Worm (Caenorhabditis elegans): ENCODE data around the gene asns-2.

Gene asns-2

DNA sequence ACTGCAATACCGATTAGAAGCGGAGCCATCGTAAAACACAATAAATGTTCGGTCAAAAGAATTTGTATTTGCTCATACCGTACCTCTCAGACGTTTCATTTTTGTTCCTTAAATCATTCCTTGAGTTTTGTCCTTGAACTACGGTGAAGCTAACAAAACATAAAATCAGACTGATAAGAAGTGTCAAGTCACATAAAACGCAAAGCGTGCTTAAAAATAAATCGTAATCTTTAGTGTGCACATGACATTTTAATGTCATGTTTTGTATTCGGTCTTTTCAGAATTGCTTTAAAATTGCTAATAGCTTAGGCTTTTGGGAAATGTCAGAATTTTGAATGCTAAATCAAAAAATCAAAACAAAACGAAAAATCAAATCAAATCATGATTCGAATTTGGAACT is 38.1 kb downstream of the asns-2 start:
- peak; percentile 40 for TF ChIP-seq pha-4 (tag; optimal IDR thresholded peaks at IDR 0.05)
- no peak for TF ChIP-seq elt-3 (tag; optimal IDR thresholded peaks at IDR 0.05)
- TF ChIP-seq ceh-82 (tag; optimal IDR thresholded peaks at IDR 0.05) = no peak
- TF ChIP-seq nhr-77 (tag; optimal IDR thresholded peaks at IDR 0.05) = no peak
- no peak for TF ChIP-seq lin-39 (tag; optimal IDR thresholded peaks at IDR 0.05)
- TF ChIP-seq skn-1 (tag; optimal IDR thresholded peaks at IDR 0.05) = peak; percentile 55
- TF ChIP-seq nhr-67 (tag; optimal IDR thresholded peaks at IDR 0.05) = no peak
- TF ChIP-seq pqm-1 (tag; optimal IDR thresholded peaks at IDR 0.05) = peak; percentile 77
- no peak for TF ChIP-seq ceh-16 (tag; optimal IDR thresholded peaks at IDR 0.05)
- TF ChIP-seq unc-39 (tag; optimal IDR thresholded peaks at IDR 0.05) = no peak
- no peak for TF ChIP-seq zag-1 (tag; optimal IDR thresholded peaks at IDR 0.05)
- TF ChIP-seq fkh-10 (GFP tag; optimal IDR thresholded peaks at IDR 0.05) = no peak
- TF ChIP-seq jun-1 (tag; optimal IDR thresholded peaks at IDR 0.05) = peak; percentile 43
- no peak for TF ChIP-seq fos-1 (tag; optimal IDR thresholded peaks at IDR 0.05)
- peak; percentile 89 for TF ChIP-seq elt-2 (tag; optimal IDR thresholded peaks at IDR 0.05)
- no peak for TF ChIP-seq egl-5 (tag; optimal IDR thresholded peaks at IDR 0.05)
- TF ChIP-seq nfya-1 (tag; optimal IDR thresholded peaks at IDR 0.05; ENCODE audit: insufficient read depth) = no peak
- no peak for TF ChIP-seq nhr-11 (tag; optimal IDR thresholded peaks at IDR 0.05)

DNA sequence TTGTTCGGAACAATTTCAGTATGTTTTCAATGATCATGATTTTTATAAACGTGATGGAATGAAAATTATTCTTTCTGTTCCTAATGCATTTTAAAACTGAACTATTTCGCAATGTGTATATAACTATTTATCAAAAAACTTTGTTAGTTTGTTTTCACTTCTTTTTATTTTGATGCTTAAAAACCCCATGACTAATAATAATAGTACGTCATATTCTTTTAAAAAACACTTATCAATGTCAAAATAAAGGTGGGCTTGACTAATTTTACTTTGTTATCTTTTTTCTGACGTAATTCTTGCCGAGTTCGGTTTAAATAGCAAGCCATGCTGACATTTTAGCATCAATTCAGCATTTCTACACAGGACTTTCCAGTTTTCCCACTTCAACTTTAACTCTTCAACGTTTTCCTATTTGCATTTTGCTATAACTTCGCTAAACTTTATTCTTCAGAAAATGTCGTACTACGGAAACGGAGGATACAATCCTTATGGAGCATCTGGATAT is 39.5 kb downstream of the asns-2 start, which contains the start of gene F53A9.1:
Gene F53A9.1 (plus strand): TSS at position 455 of the 505 bp plus-strand sequence.
- TF ChIP-seq nhr-76 (tag; optimal IDR thresholded peaks at IDR 0.05) (no peak), sea-2 (GFP tag; optimal IDR thresholded peaks at IDR 0.05) (no peak), pqm-1 (tag; optimal IDR thresholded peaks at IDR 0.05) (peak; percentile 18), ztf-4 (tag; optimal IDR thresholded peaks at IDR 0.05) (no peak), elt-2 (tag; optimal IDR thresholded peaks at IDR 0.05) (peak; percentile 28), fkh-10 (GFP tag; optimal IDR thresholded peaks at IDR 0.05) (no peak), egl-5 (tag; optimal IDR thresholded peaks at IDR 0.05) (no peak), tbx-2 (tag; optimal IDR thresholded peaks at IDR 0.05) (no peak), pha-4 (tag; optimal IDR thresholded peaks at IDR 0.05) (peak; percentile 1), daf-12 (tag; optimal IDR thresholded peaks at IDR 0.05) (no peak), elt-1 (tag; optimal IDR thresholded peaks at IDR 0.05) (no peak)

DNA sequence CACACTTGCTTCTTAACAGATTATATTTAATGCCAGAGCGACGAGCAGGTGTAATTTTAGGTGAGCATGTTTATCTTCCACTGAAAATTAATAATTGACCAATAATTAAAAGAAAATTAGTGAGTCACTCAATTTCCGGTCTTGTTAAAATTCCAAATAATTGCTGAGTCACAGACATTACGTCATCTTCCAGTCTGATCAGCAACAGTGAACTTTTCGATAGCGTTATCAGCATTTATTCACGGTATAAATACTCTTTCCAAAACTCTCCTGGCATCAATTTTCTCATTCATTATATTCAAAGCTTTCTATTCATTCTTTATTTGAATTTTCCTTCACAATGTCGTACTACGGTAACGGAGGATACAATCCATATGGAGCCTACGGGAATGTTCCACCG is 41.3 kb downstream of the asns-2 start, which contains the start of gene kreg-1:
Gene kreg-1 (plus strand): TSS at position 341 of the 400 bp plus-strand sequence.
- peak; percentile 83 for TF ChIP-seq pqm-1 (tag; optimal IDR thresholded peaks at IDR 0.05)
- TF ChIP-seq elt-2 (tag; optimal IDR thresholded peaks at IDR 0.05) = peak; percentile 56
- TF ChIP-seq mdl-1 (tag; optimal IDR thresholded peaks at IDR 0.05) = no peak
- no peak for TF ChIP-seq ama-1 (optimal IDR thresholded peaks at IDR 0.05)
- no peak for TF ChIP-seq ceh-82 (tag; optimal IDR thresholded peaks at IDR 0.05)

DNA sequence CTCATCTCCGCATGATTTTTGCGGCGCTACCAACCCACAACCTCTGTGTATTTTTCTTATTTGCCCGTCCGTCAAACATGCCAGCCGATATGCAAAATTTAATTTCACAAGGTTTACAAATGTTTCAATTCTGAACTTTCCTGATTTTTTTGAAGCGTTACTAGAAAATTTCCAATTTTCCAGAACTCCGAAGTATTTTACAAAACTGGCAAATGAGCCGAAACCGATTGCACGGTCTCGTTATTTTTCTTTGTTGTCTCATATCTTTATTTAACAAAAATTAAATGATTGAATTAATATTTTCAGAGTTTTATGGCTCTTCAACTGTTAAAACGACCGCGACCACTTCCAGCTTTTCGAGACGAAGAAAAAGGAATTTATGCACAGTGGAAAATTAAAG is 42.7 kb downstream of the asns-2 start, which contains the start of gene F53A9.3:
Gene F53A9.3 (plus strand): TSS at position 301 of the 400 bp plus-strand sequence.
- TF ChIP-seq hmg-11 (tag; optimal IDR thresholded peaks at IDR 0.05) (no peak), nhr-23 (tag; optimal IDR thresholded peaks at IDR 0.05) (no peak), unc-62 (GFP tag; optimal IDR thresholded peaks at IDR 0.05) (no peak), eor-1 (tag; optimal IDR thresholded peaks at IDR 0.05) (no peak), lin-39 (tag; optimal IDR thresholded peaks at IDR 0.05) (no peak), unc-39 (tag; optimal IDR thresholded peaks at IDR 0.05) (no peak), tbx-2 (tag; optimal IDR thresholded peaks at IDR 0.05) (no peak), nhr-25 (tag; optimal IDR thresholded peaks at IDR 0.05) (no peak), ceh-16 (tag; optimal IDR thresholded peaks at IDR 0.05) (no peak), fkh-2 (tag; optimal IDR thresholded peaks at IDR 0.05) (no peak), R02D3.7 (tag; optimal IDR thresholded peaks at IDR 0.05) (no peak), nhr-11 (tag; optimal IDR thresholded peaks at IDR 0.05) (no peak), egl-27 (tag; optimal IDR thresholded peaks at IDR 0.05) (no peak), ztf-11 (tag; optimal IDR thresholded peaks at IDR 0.05) (no peak), zag-1 (tag; optimal IDR thresholded peaks at IDR 0.05) (no peak), nhr-77 (tag; optimal IDR thresholded peaks at IDR 0.05) (no peak), mml-1 (tag; optimal IDR thresholded peaks at IDR 0.05) (no peak), fos-1 (tag; optimal IDR thresholded peaks at IDR 0.05) (no peak)

All from whole organism, L3 larva.